Fruit fly (Drosophila melanogaster): Measurements from ENCODE around the gene CG17734.

Gene CG17734

DNA sequence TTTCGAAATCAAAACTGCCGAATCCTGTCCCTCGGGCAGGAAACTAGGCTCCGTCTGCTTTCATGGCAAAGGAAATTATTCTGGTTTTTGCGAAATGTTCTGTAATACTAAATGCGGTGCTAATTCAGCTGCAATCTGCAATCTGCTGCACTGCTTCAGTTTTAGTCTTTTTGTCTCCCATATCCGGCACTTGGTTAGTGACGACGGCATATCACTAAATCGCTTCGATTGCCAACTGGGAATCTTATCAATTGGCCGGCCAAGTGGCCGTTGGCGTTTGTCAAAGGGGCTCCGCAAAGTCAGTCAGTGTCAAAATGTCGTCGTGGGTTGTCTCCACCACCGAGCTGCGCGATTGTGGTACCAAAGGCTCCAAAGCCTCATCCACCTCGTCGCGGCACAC lies 48.0 kb downstream of the CG17734 start, which contains the start of gene CG18577:
CG18577 (plus strand) TSS at position 301 of the 400 bp plus-strand sequence.
- TF ChIP-seq CG11456 (GFP tag; IDR thresholded peaks at IDR 0.05) = 0 out of 3 replicates have a peak, but pooled peaks have one; percentile 5
- TF ChIP-seq Hey (tag; optimal IDR thresholded peaks at IDR 0.05) = peak; percentile 41
- peak; percentile 18; the same call in 1 of the 2 replicates for TF ChIP-seq GATAe (GFP tag; conservative IDR thresholded peaks at IDR 0.05)
- no peak for TF ChIP-seq HLHmδ (GFP tag; optimal IDR thresholded peaks at IDR 0.05)
- no peak for TF ChIP-seq esg (GFP tag; conservative IDR thresholded peaks at IDR 0.05)
- TF ChIP-seq Meics (GFP tag; optimal IDR thresholded peaks at IDR 0.05) = peak; percentile 55
- TF ChIP-seq Med (GFP tag) = peak; percentile 87
- TF ChIP-seq aop (GFP tag; IDR thresholded peaks at IDR 0.05) = no peak
- no peak for TF ChIP-seq C15 (GFP tag; IDR thresholded peaks at IDR 0.05)
- no peak for TF ChIP-seq seq (GFP tag; IDR thresholded peaks at IDR 0.05)
- no peak for TF ChIP-seq CG11093 (GFP tag; IDR thresholded peaks at IDR 0.05)
- TF ChIP-seq CG5245 (GFP tag; optimal IDR thresholded peaks at IDR 0.05) = no peak
